Worm (Caenorhabditis elegans) whole organism, mixed stage, embryonic: ENCODE data around the gene cest-13.

Experiments used
- ces-1 ChIP-seq: fragments of 150-350 bp; optimal IDR thresholded peaks from 2 replicates; lab custom pipeline; 2014; ENCODE audit warnings: missing biosample characterization, missing genetic modification reagents, missing genetic modification characterization
- hlh-1 ChIP-seq: fragments of 150-350 bp; optimal IDR thresholded peaks from 2 replicates; lab custom pipeline; 2014; ENCODE audit warnings: missing biosample characterization, missing genetic modification reagents, missing genetic modification characterization
- mab-5 ChIP-seq: fragments of 150-350 bp; optimal IDR thresholded peaks from 2 replicates; lab custom pipeline; 2014; ENCODE audit warnings: missing biosample characterization, missing genetic modification characterization
- snpc-4 ChIP-seq: fragments of 150-350 bp; optimal IDR thresholded peaks from 2 replicates; lab custom pipeline; 2014; ENCODE audit warnings: missing biosample characterization, missing genetic modification characterization
- unc-62 ChIP-seq: fragments of 150-350 bp; optimal IDR thresholded peaks from 2 replicates; lab custom pipeline; 2014; ENCODE audit warnings: missing biosample characterization, missing genetic modification reagents, missing genetic modification characterization

- TF ChIP-seq hlh-1 (tag; lab: Kevin White, UChicago) (no peak), snpc-4 (tag; lab: Kevin White, UChicago) (no peak), ces-1 (no peak), unc-62 (GFP tag; lab: Kevin White, UChicago) (no peak), mab-5 (tag; lab: Kevin White, UChicago) (no peak)
Measured at ce11 chrX:13736679-13737078, 23.4 kb upstream of the cest-13 start.
